Worm (Caenorhabditis elegans) whole organism, early embryonic: ENCODE results near the gene srv-10.

ENCODE experiments used
- B0310.2 ChIP-seq: sonication (generic microtip); optimal IDR thresholded peaks from 2 replicates; lab custom pipeline; 2016; ENCODE audit warnings: mild to moderate bottlenecking, missing genetic modification characterization, missing compliant biosample characterization
- F13C5.2 ChIP-seq: sonication (generic microtip); optimal IDR thresholded peaks from 2 replicates; lab custom pipeline; 2017; ENCODE audit warnings: mild to moderate bottlenecking, missing genetic modification characterization, inconsistent platforms, missing compliant biosample characterization
- aly-1 ChIP-seq: sonication (generic microtip); optimal IDR thresholded peaks from 2 replicates; lab custom pipeline; 2016; ENCODE audit warnings: missing genetic modification characterization, missing compliant biosample characterization
- ama-1 ChIP-seq: fragments of 150-350 bp; optimal IDR thresholded peaks from 2 replicates; lab custom pipeline; 2014
- ceh-13 ChIP-seq: fragments of 200-800 bp; sonication (Bioruptor generic); optimal IDR thresholded peaks from 2 replicates; lab custom pipeline; 2018; ENCODE audit warnings: mild to moderate bottlenecking, missing genetic modification characterization, missing compliant biosample characterization
- ceh-36 ChIP-seq: sonication (generic microtip); optimal IDR thresholded peaks from 2 replicates; lab custom pipeline; 2016; ENCODE audit warnings: missing genetic modification characterization, inconsistent platforms, missing compliant biosample characterization
- ets-7 ChIP-seq: sonication (generic microtip); optimal IDR thresholded peaks from 2 replicates; lab custom pipeline; 2016; ENCODE audit warnings: missing genotype, missing genetic modification characterization, missing compliant biosample characterization
- flt-1 ChIP-seq: fragments of 200-800 bp; sonication (Bioruptor generic); IDR thresholded peaks from 2 replicates; pipeline ENCODE4 v1.3.6; 2022; ENCODE audit warnings: missing genetic modification characterization, missing compliant biosample characterization
- hmbx-1 ChIP-seq: sonication (generic microtip); optimal IDR thresholded peaks from 2 replicates; lab custom pipeline; 2016; ENCODE audit warnings: mild to moderate bottlenecking, missing genetic modification characterization, missing compliant biosample characterization
- hmg-4 ChIP-seq: fragments of 200-800 bp; sonication (Bioruptor generic); optimal IDR thresholded peaks from 2 replicates; lab custom pipeline; 2018; ENCODE audit warnings: mild to moderate bottlenecking, missing genetic modification characterization, missing compliant biosample characterization
- hnd-1 ChIP-seq: sonication (generic microtip); optimal IDR thresholded peaks from 2 replicates; lab custom pipeline; 2016; ENCODE audit warnings: missing genetic modification characterization, missing compliant biosample characterization
- pes-1 ChIP-seq: fragments of 200-800 bp; sonication (Bioruptor generic); IDR thresholded peaks from 2 replicates; pipeline ENCODE4 v1.3.6; 2022; ENCODE audit warnings: missing genetic modification reagents, missing genetic modification characterization, missing compliant biosample characterization
- scrt-1 ChIP-seq: fragments of 200-800 bp; sonication (Bioruptor generic); IDR thresholded peaks from 2 replicates; pipeline ENCODE4 v1.3.6; 2022; ENCODE audit warnings: missing genetic modification characterization, missing compliant biosample characterization
- sea-1 ChIP-seq: fragments of 200-800 bp; sonication (Bioruptor generic); conservative IDR thresholded peaks from 2 replicates; pipeline ENCODE4 v1.3.6; 2022; ENCODE audit warnings: missing genetic modification characterization, missing compliant biosample characterization
- tbx-11 ChIP-seq: fragments of 200-800 bp; sonication (Bioruptor generic); IDR thresholded peaks from 2 replicates; pipeline ENCODE4 v1.3.6; 2022; ENCODE audit warnings: missing genetic modification characterization, missing compliant biosample characterization
- tbx-37 ChIP-seq: fragments of 200-800 bp; sonication (Bioruptor generic); conservative IDR thresholded peaks from 2 replicates; pipeline ENCODE4 v1.3.6; 2022; ENCODE audit warnings: missing genetic modification reagents, missing genetic modification characterization, missing compliant biosample characterization
- tra-4 ChIP-seq: sonication (generic microtip); optimal IDR thresholded peaks from 2 replicates; lab custom pipeline; 2017; ENCODE audit warnings: missing genetic modification characterization, missing compliant biosample characterization

srv-10 gene

DNA sequence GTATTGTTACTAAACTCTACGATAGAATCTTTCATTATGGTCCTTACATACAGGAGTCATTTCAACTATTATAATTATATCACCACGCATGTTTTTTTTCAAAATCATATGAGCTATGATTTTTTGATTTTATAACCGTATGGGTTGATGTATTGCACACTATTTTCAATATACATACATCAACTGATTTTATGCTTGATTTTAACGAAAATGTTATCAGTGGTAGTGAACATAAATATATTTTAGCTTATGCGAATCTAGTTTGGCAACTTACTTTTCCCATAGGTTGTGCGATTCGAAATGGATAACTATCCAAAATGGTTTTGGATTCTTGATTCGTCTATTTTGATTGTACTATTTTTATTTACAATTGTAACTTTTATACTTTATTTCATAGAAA lies at the start of gene srv-10:
Gene srv-10, plus strand, starts transcription at position 301 of the 400 bp plus-strand sequence.
- no peak for TF ChIP-seq ama-1 (lab: Kevin White, UChicago)
- TF ChIP-seq ceh-36 = no peak
- no peak for TF ChIP-seq sea-1 (GFP tag; lab: Robert Waterston, UW)
- no peak for TF ChIP-seq pes-1
- no peak for TF ChIP-seq ets-7 (tag; lab: Kevin White, UChicago)
- TF ChIP-seq flt-1 (GFP tag; lab: Robert Waterston, UW) = no peak
- no peak for TF ChIP-seq scrt-1 (GFP tag; lab: Robert Waterston, UW)
- TF ChIP-seq hmg-4 (GFP tag; lab: Kevin White, UChicago) = no peak
- no peak for TF ChIP-seq F13C5.2 (tag; lab: Kevin White, UChicago)
- no peak for TF ChIP-seq aly-1 (tag; lab: Kevin White, UChicago)
- no peak for TF ChIP-seq tra-4 (tag; lab: Kevin White, UChicago)
- no peak for TF ChIP-seq ceh-13

DNA sequence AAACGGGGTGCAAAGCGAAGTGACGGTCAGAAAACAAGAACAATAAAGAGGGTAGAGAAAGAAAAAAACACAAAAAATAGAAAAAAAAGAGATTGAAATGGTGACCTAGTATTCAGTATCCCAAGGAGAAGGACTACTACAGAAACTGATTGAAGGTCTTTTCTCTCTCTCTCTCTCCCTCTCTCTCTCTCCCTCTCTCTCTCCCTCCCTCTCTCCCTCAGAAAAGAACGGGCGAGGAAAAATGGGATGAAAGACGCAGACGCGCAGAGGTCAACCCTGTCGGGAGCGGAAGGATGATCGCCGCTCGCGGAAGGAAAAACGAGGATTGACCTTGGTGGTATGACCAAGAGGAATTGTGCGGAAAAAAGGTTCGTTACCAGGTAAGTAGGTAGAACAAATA lies 49.2 kb upstream of the srv-10 start:
- TF ChIP-seq hmbx-1 (tag; lab: Kevin White, UChicago) = no peak
- TF ChIP-seq hnd-1 = no peak
- TF ChIP-seq tbx-37 = no peak
- peak; percentile 26 for TF ChIP-seq hmg-4 (GFP tag; lab: Kevin White, UChicago)
- TF ChIP-seq aly-1 (tag; lab: Kevin White, UChicago) = no peak
- peak; percentile 21 for TF ChIP-seq B0310.2 (tag; lab: Kevin White, UChicago)
- no peak for TF ChIP-seq sea-1 (GFP tag; lab: Robert Waterston, UW)
- no peak for TF ChIP-seq ceh-36

DNA sequence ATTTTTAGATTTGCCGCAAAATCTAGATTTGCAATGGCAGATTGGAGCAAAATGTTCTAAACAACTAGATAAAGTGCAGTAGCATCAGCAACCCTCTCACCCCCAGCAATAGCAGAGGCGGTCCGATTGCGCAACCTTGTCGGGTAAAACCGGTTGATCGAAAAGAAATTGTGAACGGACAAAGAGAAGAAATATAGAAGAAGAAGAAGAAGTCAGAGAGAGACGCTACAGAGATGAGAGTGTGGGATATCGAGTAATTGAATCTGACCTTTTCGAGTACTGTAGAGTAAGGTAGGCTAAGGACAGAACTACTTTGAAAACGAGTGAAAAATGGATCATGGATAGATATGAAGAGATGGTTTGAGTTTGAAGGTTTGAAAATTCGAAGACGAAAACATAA lies 47.8 kb upstream of the srv-10 start:
- TF ChIP-seq hnd-1 = no peak

DNA sequence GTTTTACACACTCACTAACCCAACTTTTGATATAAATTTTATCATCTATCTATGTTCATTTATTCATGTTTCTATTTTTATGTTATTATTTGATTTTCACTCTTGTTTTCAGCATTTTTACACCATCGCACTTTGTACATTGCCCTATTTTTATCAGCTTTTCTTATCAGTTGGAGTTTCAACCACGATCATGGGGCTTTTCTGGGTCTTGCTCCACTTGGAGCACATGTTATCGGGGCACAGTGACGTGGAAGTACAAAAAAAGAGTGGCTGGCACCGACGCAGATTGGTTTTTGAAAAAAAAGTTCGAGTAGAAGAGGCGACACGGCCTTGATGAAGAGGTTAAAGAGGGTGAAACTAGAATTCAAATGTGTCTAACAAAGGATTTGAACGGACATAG lies 46.6 kb upstream of the srv-10 start:
- no peak for TF ChIP-seq hmbx-1 (tag; lab: Kevin White, UChicago)
- TF ChIP-seq F13C5.2 (tag; lab: Kevin White, UChicago) = no peak
- TF ChIP-seq flt-1 (GFP tag; lab: Robert Waterston, UW) = no peak
- no peak for TF ChIP-seq tbx-11 (GFP tag; lab: Robert Waterston, UW)
- TF ChIP-seq aly-1 (tag; lab: Kevin White, UChicago) = no peak
- TF ChIP-seq tra-4 (tag; lab: Kevin White, UChicago) = no peak
- TF ChIP-seq pes-1 = no peak
- no peak for TF ChIP-seq tbx-37
- TF ChIP-seq hmg-4 (GFP tag; lab: Kevin White, UChicago) = no peak
- TF ChIP-seq hnd-1 = no peak

DNA sequence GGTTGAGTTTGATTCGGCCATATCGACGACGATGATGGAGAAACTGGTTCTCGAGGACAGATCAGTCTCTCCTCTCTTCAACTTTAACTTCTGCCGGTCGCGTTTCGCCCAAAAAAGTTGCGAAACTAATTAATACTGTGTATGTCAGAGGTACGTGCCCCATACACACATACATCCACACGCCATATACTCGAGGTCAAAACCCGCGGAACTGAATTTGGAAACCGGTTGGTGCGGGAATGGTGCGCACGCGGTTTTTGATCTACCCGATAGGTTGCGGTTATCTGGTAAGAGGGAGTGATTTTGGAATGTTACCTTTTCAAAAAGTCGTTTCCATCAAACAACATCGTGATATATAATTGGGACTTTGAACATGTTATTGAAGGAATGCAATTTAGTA lies 43.5 kb upstream of the srv-10 start, which contains the start of gene ifbp-1:
Gene ifbp-1, minus strand, starts transcription at position 85 of the 400 bp plus-strand sequence.
- no peak for TF ChIP-seq tra-4 (tag; lab: Kevin White, UChicago)
- no peak for TF ChIP-seq tbx-11 (GFP tag; lab: Robert Waterston, UW)
- TF ChIP-seq hmg-4 (GFP tag; lab: Kevin White, UChicago) = no peak
- no peak for TF ChIP-seq hmbx-1 (tag; lab: Kevin White, UChicago)
- TF ChIP-seq ama-1 (lab: Kevin White, UChicago) = no peak
- TF ChIP-seq ceh-36 = no peak
- TF ChIP-seq scrt-1 (GFP tag; lab: Robert Waterston, UW) = no peak
- no peak for TF ChIP-seq ets-7 (tag; lab: Kevin White, UChicago)
- TF ChIP-seq pes-1 = no peak
- no peak for TF ChIP-seq B0310.2 (tag; lab: Kevin White, UChicago)
- TF ChIP-seq hnd-1 = no peak
- TF ChIP-seq aly-1 (tag; lab: Kevin White, UChicago) = no peak
- no peak for TF ChIP-seq tbx-37

DNA sequence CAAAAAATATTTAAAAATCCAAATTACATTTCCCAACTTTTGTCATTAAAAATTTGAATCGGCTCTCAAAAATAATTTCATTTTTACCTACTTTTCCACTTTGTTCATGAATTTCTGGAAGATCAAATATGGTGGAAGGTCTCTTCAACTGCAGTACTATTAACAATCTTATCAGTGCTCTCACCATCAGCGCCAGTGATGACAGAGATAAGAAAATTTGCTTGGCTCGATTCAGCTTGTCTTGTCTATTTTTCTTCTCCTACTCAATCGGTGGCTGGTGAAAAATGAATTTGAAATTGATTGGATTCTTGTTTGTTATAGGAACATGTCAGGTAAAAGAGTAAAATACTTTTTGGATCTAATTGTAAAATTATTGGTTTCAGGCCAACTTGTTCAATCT lies 42.7 kb upstream of the srv-10 start, which contains the start of gene cpz-2:
Gene cpz-2, plus strand, starts transcription at position 210 of the 400 bp plus-strand sequence.
- TF ChIP-seq F13C5.2 (tag; lab: Kevin White, UChicago) (no peak), ceh-13 (no peak), B0310.2 (tag; lab: Kevin White, UChicago) (no peak), scrt-1 (GFP tag; lab: Robert Waterston, UW) (no peak), pes-1 (no peak), ama-1 (lab: Kevin White, UChicago) (no peak), ets-7 (tag; lab: Kevin White, UChicago) (no peak), sea-1 (GFP tag; lab: Robert Waterston, UW) (no peak), hnd-1 (no peak), tra-4 (tag; lab: Kevin White, UChicago) (no peak), hmbx-1 (tag; lab: Kevin White, UChicago) (no peak), flt-1 (GFP tag; lab: Robert Waterston, UW) (no peak), tbx-11 (GFP tag; lab: Robert Waterston, UW) (no peak), tbx-37 (no peak), ceh-36 (no peak), hmg-4 (GFP tag; lab: Kevin White, UChicago) (no peak)

DNA sequence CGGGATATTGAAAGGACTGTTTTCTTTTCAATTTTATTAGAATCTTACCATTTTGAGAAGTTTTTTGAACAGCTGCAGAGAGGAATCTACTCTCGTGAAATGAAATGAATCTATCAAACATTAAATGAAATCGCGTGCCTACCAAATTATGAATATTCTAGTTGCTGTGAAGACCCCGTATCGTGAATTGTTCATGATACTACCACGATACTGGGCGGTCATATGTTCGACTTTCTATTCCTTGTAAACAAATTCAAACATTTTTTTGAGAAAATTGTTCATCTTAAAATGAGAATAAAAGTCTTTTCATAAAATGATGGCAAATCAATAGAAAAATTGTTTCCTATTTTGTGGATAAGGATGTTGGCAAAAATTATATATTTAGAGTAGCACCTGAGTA lies 37.9 kb upstream of the srv-10 start, which contains the start of gene gcy-34:
Gene gcy-34, minus strand, starts transcription at position 101 of the 400 bp plus-strand sequence.
- TF ChIP-seq ceh-13 = no peak

DNA sequence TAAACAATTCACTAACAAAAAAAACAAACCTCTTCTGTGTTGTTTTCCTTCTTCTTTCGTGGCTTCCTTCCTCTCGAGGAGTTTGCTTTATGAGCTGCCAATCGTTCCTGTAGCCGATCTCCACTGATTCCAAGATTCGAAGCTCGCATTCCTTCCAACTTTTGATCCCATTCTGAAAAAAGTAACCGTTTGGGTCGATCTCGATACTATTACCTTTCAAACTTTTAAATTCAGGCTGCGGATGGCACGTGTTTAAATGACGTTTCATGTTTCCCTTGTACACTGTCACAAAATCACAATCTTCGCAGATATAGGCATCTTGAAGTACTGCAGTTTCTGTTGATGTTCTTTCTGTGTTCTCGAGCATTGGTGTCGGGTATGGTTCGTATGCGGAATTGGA lies 36.2 kb upstream of the srv-10 start:
- TF ChIP-seq ceh-36 (no peak), sea-1 (GFP tag; lab: Robert Waterston, UW) (no peak)

DNA sequence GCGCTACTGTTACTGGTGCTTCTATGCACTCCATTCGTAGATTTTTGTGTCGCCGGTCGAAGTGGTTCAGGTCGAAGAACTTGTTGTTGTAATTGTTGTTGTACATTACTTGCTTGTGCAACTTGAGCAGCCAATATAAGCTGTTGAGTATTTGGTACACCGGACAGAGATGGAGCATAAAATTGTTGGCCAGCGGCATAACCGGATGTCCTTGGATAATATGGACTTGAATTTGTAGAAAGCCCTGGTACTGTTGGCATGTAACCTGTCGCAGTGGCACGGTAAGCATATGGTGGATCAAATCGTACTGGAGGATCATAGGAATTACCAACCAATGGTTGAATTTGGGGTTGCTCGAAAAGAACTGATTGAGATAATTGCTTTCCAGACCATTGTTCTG lies 34.7 kb upstream of the srv-10 start:
- no peak for TF ChIP-seq sea-1 (GFP tag; lab: Robert Waterston, UW)
- TF ChIP-seq tbx-11 (GFP tag; lab: Robert Waterston, UW) = no peak
- TF ChIP-seq ceh-13 = no peak
- no peak for TF ChIP-seq hnd-1
- TF ChIP-seq scrt-1 (GFP tag; lab: Robert Waterston, UW) = no peak
- no peak for TF ChIP-seq F13C5.2 (tag; lab: Kevin White, UChicago)
- no peak for TF ChIP-seq ets-7 (tag; lab: Kevin White, UChicago)
- no peak for TF ChIP-seq flt-1 (GFP tag; lab: Robert Waterston, UW)
- TF ChIP-seq hmg-4 (GFP tag; lab: Kevin White, UChicago) = no peak
- no peak for TF ChIP-seq tbx-37
- TF ChIP-seq pes-1 = no peak
- no peak for TF ChIP-seq ceh-36
- no peak for TF ChIP-seq tra-4 (tag; lab: Kevin White, UChicago)
- no peak for TF ChIP-seq B0310.2 (tag; lab: Kevin White, UChicago)
- TF ChIP-seq ama-1 (lab: Kevin White, UChicago) = no peak
- no peak for TF ChIP-seq hmbx-1 (tag; lab: Kevin White, UChicago)
